Worm (Caenorhabditis elegans): ENCODE results near the gene F56D2.5.

- TF ChIP-seq nhr-10 (tag; optimal IDR thresholded peaks at IDR 0.05) (no peak), rbr-2 (tag; optimal IDR thresholded peaks at IDR 0.05) (no peak), lir-3 (tag; optimal IDR thresholded peaks at IDR 0.05) (no peak), lin-29 (GFP tag; IDR thresholded peaks at IDR 0.05) (no peak), spr-3 (GFP tag; optimal IDR thresholded peaks at IDR 0.05) (no peak), arid-1 (GFP tag; conservative IDR thresholded peaks at IDR 0.05) (no peak), daf-12 (tag; optimal IDR thresholded peaks at IDR 0.05) (no peak), F10B5.3 (tag; optimal IDR thresholded peaks at IDR 0.05) (no peak), ztf-11 (tag; optimal IDR thresholded peaks at IDR 0.05) (no peak), ceh-20 (GFP tag; IDR thresholded peaks at IDR 0.05) (no peak), unc-130 (GFP tag; optimal IDR thresholded peaks at IDR 0.05) (no peak), pqm-1 (tag; optimal IDR thresholded peaks at IDR 0.05) (no peak), zag-1 (tag; optimal IDR thresholded peaks at IDR 0.05) (no peak), nhr-11 (tag; optimal IDR thresholded peaks at IDR 0.05) (no peak)
These were observed 33.4 kb upstream of the F56D2.5 start, which contains the start of gene basl-1 for ce11 chrIII:5614648-5615047.

Measured in whole organism, L4 larva.